Worm (Caenorhabditis elegans): Measurements from ENCODE around the gene T19H5.7.

ce11 chrII:9523539-9524224, 43.8 kb upstream of the T19H5.7 start, which contains the start of gene mex-6:
- no peak for TF ChIP-seq jun-1 (tag; optimal IDR thresholded peaks at IDR 0.05)
- no peak for TF ChIP-seq lin-15B (tag; optimal IDR thresholded peaks at IDR 0.05)
- no peak for TF ChIP-seq unc-62 (GFP tag; optimal IDR thresholded peaks at IDR 0.05 in 1 of 2)
- no peak for TF ChIP-seq unc-62 (tag; optimal IDR thresholded peaks at IDR 0.05)
- TF ChIP-seq ama-1 (optimal IDR thresholded peaks at IDR 0.05): no peak
- TF ChIP-seq php-3 (GFP tag; IDR thresholded peaks at IDR 0.05): no peak
- no peak for TF ChIP-seq nhr-237 (tag; optimal IDR thresholded peaks at IDR 0.05)
- TF ChIP-seq lin-39 (tag; optimal IDR thresholded peaks at IDR 0.05): no peak
- TF ChIP-seq mdl-1 (tag; optimal IDR thresholded peaks at IDR 0.05): no peak
- TF ChIP-seq ztf-11 (tag; optimal IDR thresholded peaks at IDR 0.05): no peak
- TF ChIP-seq rbr-2 (tag; optimal IDR thresholded peaks at IDR 0.05): no peak
- no peak for TF ChIP-seq fkh-10 (GFP tag; optimal IDR thresholded peaks at IDR 0.05)
- no peak for TF ChIP-seq nhr-25 (tag; optimal IDR thresholded peaks at IDR 0.05; ENCODE audit: borderline replicate concordance, insufficient read depth)
- TF ChIP-seq lin-13 (GFP tag; optimal IDR thresholded peaks at IDR 0.05): no peak
